Fruit fly (Drosophila melanogaster) whole organism, embryonic: ENCODE data around the gene CG10576.

ENCODE experiments used
- Adf1 ChIP-seq: fragments of 200-800 bp; sonication (Bioruptor generic); IDR thresholded peaks from 2 replicates; pipeline ENCODE4 v1.3.6; 2022; ENCODE audit warnings: missing biosample characterization, missing genetic modification characterization
- Atf6 ChIP-seq: fragments of 200-800 bp; sonication (Bioruptor generic); IDR thresholded peaks from 2 replicates; pipeline ENCODE4 v1.3.6; 2022; ENCODE audit warnings: missing biosample characterization, missing genetic modification characterization
- BEAF-32 ChIP-seq: fragments of 200-800 bp; sonication (Bioruptor generic); optimal IDR thresholded peaks from 3 replicates; lab custom pipeline; 2017; ENCODE audit warnings: missing biosample characterization, missing genetic modification characterization, mild to moderate bottlenecking, moderate library complexity, missing genetic modification reagents
- Bdp1 ChIP-seq: fragments of 200-800 bp; sonication (Bioruptor generic); optimal IDR thresholded peaks from 3 replicates; lab custom pipeline; 2016; ENCODE audit warnings: missing biosample characterization, missing genetic modification characterization
- CG1024 ChIP-seq: fragments of 200-800 bp; sonication (Bioruptor generic); IDR thresholded peaks from 2 replicates; pipeline ENCODE4 v1.3.6; 2022; ENCODE audit warnings: missing biosample characterization, missing genetic modification characterization
- CG10979 ChIP-seq: fragments of 200-800 bp; sonication (Bioruptor generic); optimal IDR thresholded peaks from 2 replicates; lab custom pipeline; 2018; ENCODE audit warnings: missing biosample characterization, mild to moderate bottlenecking, missing genetic modification characterization, moderate library complexity
- CG11398 ChIP-seq: fragments of 200-800 bp; sonication (Bioruptor generic); optimal IDR thresholded peaks from 2 replicates; lab custom pipeline; 2016; ENCODE audit warnings: missing biosample characterization, missing genetic modification characterization
- CG11696 ChIP-seq: fragments of 200-800 bp; sonication (Bioruptor generic); IDR thresholded peaks from 2 replicates; pipeline ENCODE4 v1.3.6; 2022; ENCODE audit warnings: missing biosample characterization, missing genetic modification characterization
- CG14860 ChIP-seq: fragments of 200-800 bp; sonication (Bioruptor generic); IDR thresholded peaks from 3 replicates; pipeline ENCODE4 v1.3.6; 2022; ENCODE audit warnings: missing biosample characterization, missing genetic modification characterization; ENCODE audit not compliant: partially characterized antibody
- CG15601 ChIP-seq: fragments of 200-800 bp; sonication (Bioruptor generic); optimal IDR thresholded peaks from 3 replicates; lab custom pipeline; 2019; ENCODE audit warnings: missing biosample characterization, mild to moderate bottlenecking, missing genetic modification characterization, moderate library complexity
- CG17829 ChIP-seq: fragments of 200-800 bp; optimal IDR thresholded peaks from 2 replicates; lab custom pipeline; 2019; ENCODE audit warnings: missing biosample characterization, mild to moderate bottlenecking, missing genetic modification characterization, moderate library complexity
- CG18619 ChIP-seq: fragments of 200-800 bp; sonication (Bioruptor generic); optimal IDR thresholded peaks from 3 replicates; lab custom pipeline; 2017; ENCODE audit warnings: missing biosample characterization, mild to moderate bottlenecking, missing genetic modification characterization
- CG32532 ChIP-seq: fragments of 200-800 bp; sonication (Bioruptor generic); IDR thresholded peaks from 2 replicates; pipeline ENCODE4 v1.3.6; 2022; ENCODE audit warnings: missing biosample characterization, missing genetic modification characterization
- CG33213 ChIP-seq: fragments of 200-800 bp; sonication (Bioruptor generic); optimal IDR thresholded peaks from 3 replicates; lab custom pipeline; 2016; ENCODE audit warnings: missing biosample characterization, missing genetic modification characterization
- CG34422 ChIP-seq: fragments of 200-800 bp; sonication (Bioruptor generic); IDR thresholded peaks from 3 replicates; pipeline ENCODE4 v1.3.6; 2022; ENCODE audit warnings: missing biosample characterization, missing genetic modification characterization
- CG4617 ChIP-seq: fragments of 200-800 bp; sonication (Bioruptor generic); optimal IDR thresholded peaks from 3 replicates; lab custom pipeline; 2016; ENCODE audit warnings: missing biosample characterization, missing genetic modification characterization, borderline replicate concordance
- CG4707 ChIP-seq: fragments of 200-800 bp; sonication (Bioruptor generic); optimal IDR thresholded peaks from 2 replicates; lab custom pipeline; 2018; ENCODE audit warnings: missing biosample characterization, mild to moderate bottlenecking, missing genetic modification characterization, moderate library complexity
- CG6175 ChIP-seq: fragments of 200-800 bp; sonication (Bioruptor generic); IDR thresholded peaks from 3 replicates; pipeline ENCODE4 v1.3.6; 2022; ENCODE audit warnings: missing biosample characterization, missing genetic modification characterization
- CG7357 ChIP-seq: fragments of 200-800 bp; sonication (Bioruptor generic); IDR thresholded peaks from 3 replicates; pipeline ENCODE4 v1.3.6; 2022; ENCODE audit warnings: missing biosample characterization, missing genetic modification characterization
- CG7839 ChIP-seq: fragments of 200-800 bp; sonication (Bioruptor generic); optimal IDR thresholded peaks from 3 replicates; lab custom pipeline; 2018; ENCODE audit warnings: missing biosample characterization, mild to moderate bottlenecking, missing genetic modification characterization, moderate library complexity
- CG7963 ChIP-seq: fragments of 200-800 bp; sonication (Bioruptor generic); IDR thresholded peaks from 3 replicates; pipeline ENCODE4 v1.3.6; 2022; ENCODE audit warnings: missing biosample characterization, missing genetic modification characterization; ENCODE audit not compliant: partially characterized antibody
- CG9437 ChIP-seq: fragments of 200-800 bp; sonication (Bioruptor generic); optimal IDR thresholded peaks from 2 replicates; lab custom pipeline; 2018; ENCODE audit warnings: missing biosample characterization, mild to moderate bottlenecking, missing genetic modification characterization
- CTCF ChIP-seq: fragments of 200-800 bp; sonication (Bioruptor generic); optimal IDR thresholded peaks from 2 replicates; lab custom pipeline; 2017; ENCODE audit warnings: missing biosample characterization, mild to moderate bottlenecking, missing genetic modification characterization, moderate library complexity
- Dll ChIP-seq: fragments of 200-800 bp; sonication (Bioruptor generic); IDR thresholded peaks from 4 replicates; pipeline ENCODE4 v1.3.6; 2022; ENCODE audit warnings: missing biosample characterization, missing genetic modification characterization; ENCODE audit not compliant: partially characterized antibody
- E2f1 ChIP-seq: fragments of 200-800 bp; sonication (Bioruptor generic); IDR thresholded peaks from 2 replicates; pipeline ENCODE4 v1.3.6; 2022; ENCODE audit warnings: missing biosample characterization, missing genetic modification characterization
- ERR ChIP-seq: fragments of 200-800 bp; sonication (Bioruptor generic); optimal IDR thresholded peaks from 2 replicates; lab custom pipeline; 2016; ENCODE audit warnings: missing biosample characterization, missing genetic modification characterization
- Hmr ChIP-seq: fragments of 200-800 bp; sonication (Bioruptor generic); optimal IDR thresholded peaks from 3 replicates; lab custom pipeline; 2017; ENCODE audit warnings: mild to moderate bottlenecking, missing biosample characterization, missing genetic modification reagents, missing genetic modification characterization
- Hsf ChIP-seq: fragments of 200-800 bp; sonication (Bioruptor generic); optimal IDR thresholded peaks from 3 replicates; lab custom pipeline; 2016; ENCODE audit warnings: missing biosample characterization, missing genetic modification characterization
- Nf-YC ChIP-seq: fragments of 200-800 bp; optimal IDR thresholded peaks from 3 replicates; lab custom pipeline; 2019; ENCODE audit warnings: missing biosample characterization, mild to moderate bottlenecking, missing genetic modification characterization, moderate library complexity
- Sry-δ ChIP-seq: fragments of 200-800 bp; sonication (Bioruptor generic); optimal IDR thresholded peaks from 2 replicates; lab custom pipeline; 2016; ENCODE audit warnings: missing biosample characterization, missing genetic modification characterization
- Usf ChIP-seq: fragments of 200-800 bp; sonication (Bioruptor generic); optimal IDR thresholded peaks from 2 replicates; lab custom pipeline; 2017; ENCODE audit warnings: missing genotype, missing biosample characterization, missing genetic modification characterization
- YL-1 ChIP-seq: fragments of 200-800 bp; sonication (Bioruptor generic); optimal IDR thresholded peaks from 3 replicates; lab custom pipeline; 2017; ENCODE audit warnings: missing biosample characterization, mild to moderate bottlenecking, missing genetic modification characterization
- ase ChIP-seq: fragments of 200-800 bp; sonication (Bioruptor generic); IDR thresholded peaks from 3 replicates; pipeline ENCODE4 v1.3.6; 2022; ENCODE audit warnings: missing biosample characterization, missing genetic modification characterization
- btn ChIP-seq: fragments of 200-800 bp; sonication (Bioruptor generic); optimal IDR thresholded peaks from 2 replicates; lab custom pipeline; 2016; ENCODE audit warnings: missing biosample characterization, missing genetic modification characterization
- dan ChIP-seq: fragments of 200-800 bp; sonication (Bioruptor generic); IDR thresholded peaks from 2 replicates; pipeline ENCODE4 v1.3.6; 2022; ENCODE audit warnings: missing biosample characterization, missing genetic modification characterization
- dati ChIP-seq: fragments of 200-800 bp; sonication (Bioruptor generic); IDR thresholded peaks from 2 replicates; pipeline ENCODE4 v1.3.6; 2022; ENCODE audit warnings: missing biosample characterization, missing genetic modification characterization
- disco-r ChIP-seq: fragments of 200-800 bp; sonication (Bioruptor generic); optimal IDR thresholded peaks from 2 replicates; lab custom pipeline; 2016; ENCODE audit warnings: missing biosample characterization, missing genetic modification characterization
- fd64A ChIP-seq: fragments of 200-800 bp; sonication (Bioruptor generic); optimal IDR thresholded peaks from 3 replicates; lab custom pipeline; 2018; ENCODE audit warnings: missing biosample characterization, mild to moderate bottlenecking, missing genetic modification characterization
- gem ChIP-seq: fragments of 200-800 bp; sonication (Bioruptor generic); optimal IDR thresholded peaks from 2 replicates; lab custom pipeline; 2019; ENCODE audit warnings: missing biosample characterization, mild to moderate bottlenecking, missing genetic modification characterization, moderate library complexity
- gfzf ChIP-seq: fragments of 200-800 bp; sonication (Bioruptor generic); optimal IDR thresholded peaks from 2 replicates; lab custom pipeline; 2016; ENCODE audit warnings: missing biosample characterization, mild to moderate bottlenecking, missing genetic modification characterization, moderate library complexity
- hbn ChIP-seq: fragments of 200-800 bp; sonication (Bioruptor generic); IDR thresholded peaks from 2 replicates; pipeline ENCODE4 v1.3.6; 2022; ENCODE audit warnings: missing biosample characterization, missing genetic modification characterization; ENCODE audit not compliant: partially characterized antibody
- jumu ChIP-seq: fragments of 200-800 bp; sonication (Bioruptor generic); optimal IDR thresholded peaks from 3 replicates; lab custom pipeline; 2016; ENCODE audit warnings: missing biosample characterization, missing genetic modification characterization
- peb ChIP-seq: fragments of 200-800 bp; sonication (Bioruptor generic); IDR thresholded peaks from 2 replicates; pipeline ENCODE4 v1.3.6; 2022; ENCODE audit warnings: missing biosample characterization, missing genetic modification characterization
- pfk ChIP-seq: fragments of 200-800 bp; sonication (Bioruptor generic); optimal IDR thresholded peaks from 2 replicates; lab custom pipeline; 2018; ENCODE audit warnings: missing biosample characterization, mild to moderate bottlenecking, missing genetic modification characterization, moderate library complexity
- pzg ChIP-seq: fragments of 200-800 bp; sonication (Bioruptor generic); optimal IDR thresholded peaks from 3 replicates; lab custom pipeline; 2018; ENCODE audit warnings: missing biosample characterization, mild to moderate bottlenecking, missing genetic modification characterization, moderate library complexity
- sd ChIP-seq: fragments of 200-800 bp; sonication (Bioruptor generic); optimal IDR thresholded peaks from 3 replicates; lab custom pipeline; 2018; ENCODE audit warnings: missing biosample characterization, mild to moderate bottlenecking, missing genetic modification characterization, moderate library complexity
- sug ChIP-seq: fragments of 200-800 bp; optimal IDR thresholded peaks from 2 replicates; lab custom pipeline; 2019; ENCODE audit warnings: missing biosample characterization, mild to moderate bottlenecking, missing genetic modification characterization, moderate library complexity
- tap ChIP-seq: fragments of 200-800 bp; optimal IDR thresholded peaks from 3 replicates; lab custom pipeline; 2019; ENCODE audit warnings: missing biosample characterization, mild to moderate bottlenecking, missing genetic modification characterization, moderate library complexity
- zen2 ChIP-seq: fragments of 200-800 bp; sonication (Bioruptor generic); IDR thresholded peaks from 3 replicates; pipeline ENCODE4 v1.3.6; 2022; ENCODE audit warnings: missing biosample characterization, missing genetic modification characterization; ENCODE audit not compliant: partially characterized antibody

Gene CG10576

dm6 chr3L:5751740-5752579, 13.5 kb downstream of the CG10576 start, which contains the start of gene DnaJ-1 (continued):
- TF ChIP-seq YL-1 (peak; percentile 92), CG4617 (GFP tag; lab: Kevin White, UChicago) (peak; percentile 43), fd64A (GFP tag; lab: Kevin White, UChicago) (peak; percentile 23), Dll (GFP tag; lab: Robert Waterston, UW) (peak; percentile 98), CG9437 (GFP tag; lab: Kevin White, UChicago) (peak; percentile 30), Hsf (GFP tag; lab: Kevin White, UChicago) (peak; percentile 64), Usf (no peak), CG4707 (GFP tag; lab: Kevin White, UChicago) (peak; percentile 57), Sry-δ (peak; percentile 85), Hmr (GFP tag; lab: Kevin White, UChicago) (peak; percentile 61), Nf-YC (tag; lab: Kevin White, UChicago) (peak; percentile 13), Adf1 (GFP tag; lab: Robert Waterston, UW) (peak; percentile 25; the same call in 1 of the 2 replicates), jumu (no peak), dan (GFP tag; lab: Robert Waterston, UW) (no peak), CG11696 (GFP tag; lab: Robert Waterston, UW) (no peak), CG17829 (tag; lab: Kevin White, UChicago) (peak; percentile 53), zen2 (peak; percentile 97), CTCF (GFP tag; lab: Kevin White, UChicago) (peak; percentile 15), peb (GFP tag; lab: Robert Waterston, UW) (no peak), gem (tag; lab: Kevin White, UChicago) (no peak), CG32532 (GFP tag; lab: Robert Waterston, UW) (peak; percentile 23; the same call in 1 of the 2 replicates), dati (no peak), btn (GFP tag; lab: Kevin White, UChicago) (no peak), CG18619 (GFP tag; lab: Kevin White, UChicago) (peak; percentile 7), Atf6 (GFP tag; lab: Robert Waterston, UW) (peak; percentile 13; the same call in 1 of the 2 replicates), hbn (peak; percentile 98), CG14860 (GFP tag; lab: Robert Waterston, UW) (peak; percentile 99), CG7963 (GFP tag; lab: Robert Waterston, UW) (peak; percentile 95), ase (no peak), CG7839 (tag; lab: Kevin White, UChicago) (peak; percentile 48), CG33213 (GFP tag; lab: Kevin White, UChicago) (peak; percentile 60), ERR (GFP tag; lab: Kevin White, UChicago) (no peak), disco-r (GFP tag; lab: Kevin White, UChicago) (no peak), CG11398 (no peak), CG15601 (tag; lab: Kevin White, UChicago) (peak; percentile 65), pzg (GFP tag; lab: Kevin White, UChicago) (peak; percentile 85), tap (tag; lab: Kevin White, UChicago) (no peak), BEAF-32 (GFP tag; lab: Kevin White, UChicago) (peak; percentile 98), pfk (peak; percentile 67), CG6175 (GFP tag; lab: Robert Waterston, UW) (no peak), sug (peak; percentile 5), sd (tag; lab: Kevin White, UChicago) (peak; percentile 78), CG1024 (no peak), CG10979 (tag; lab: Kevin White, UChicago) (peak; percentile 27), Bdp1 (no peak), CG34422 (GFP tag; lab: Robert Waterston, UW) (no peak; the same call in 2 of the 3 replicates), E2f1 (no peak), CG7357 (GFP tag; lab: Robert Waterston, UW) (peak; percentile 90), gfzf (peak; percentile 53)
